Worm (Caenorhabditis elegans): ENCODE results near the gene math-42.

math-42 gene

ce11 chrII:2130770-2131169 is 31.0 kb downstream of the math-42 start, which contains the start of gene sdz-28:
TSS of gene sdz-28 (plus strand) at chrII:2131070.
- no peak for TF ChIP-seq ets-7 (tag; optimal IDR thresholded peaks at IDR 0.05)
- no peak for TF ChIP-seq hnd-1 (tag; optimal IDR thresholded peaks at IDR 0.05)
- no peak for TF ChIP-seq aly-1 (tag; optimal IDR thresholded peaks at IDR 0.05)
- no peak for TF ChIP-seq tbx-37 (GFP tag; conservative IDR thresholded peaks at IDR 0.05)
- TF ChIP-seq B0310.2 (tag; optimal IDR thresholded peaks at IDR 0.05): no peak
- TF ChIP-seq sea-1 (GFP tag; conservative IDR thresholded peaks at IDR 0.05): no peak
- no peak for TF ChIP-seq ceh-36 (tag; optimal IDR thresholded peaks at IDR 0.05)
- TF ChIP-seq hmbx-1 (tag; optimal IDR thresholded peaks at IDR 0.05): no peak
- TF ChIP-seq F13C5.2 (tag; optimal IDR thresholded peaks at IDR 0.05): no peak
- TF ChIP-seq tbx-11 (GFP tag; IDR thresholded peaks at IDR 0.05): no peak

ce11 chrII:2135604-2136003 is 35.9 kb downstream of the math-42 start, which contains the start of gene hpo-7:
TSS of gene hpo-7 (minus strand) at chrII:2135704.
- TF ChIP-seq scrt-1 (GFP tag; IDR thresholded peaks at IDR 0.05) (no peak), ceh-36 (tag; optimal IDR thresholded peaks at IDR 0.05) (no peak), tbx-11 (GFP tag; IDR thresholded peaks at IDR 0.05) (no peak)

- no peak for TF ChIP-seq B0310.2 (tag; optimal IDR thresholded peaks at IDR 0.05)
Observed at ce11 chrII:2137235-2137634, 37.5 kb downstream of the math-42 start, which contains the start of gene C40A11.4. TSS of gene C40A11.4 (plus strand) at chrII:2137422.

ce11 chrII:2138901-2139300 is 39.2 kb downstream of the math-42 start:
- TF ChIP-seq tbx-11 (GFP tag; IDR thresholded peaks at IDR 0.05): no peak
- no peak for TF ChIP-seq ceh-13 (GFP tag; optimal IDR thresholded peaks at IDR 0.05)
- no peak for TF ChIP-seq ceh-36 (tag; optimal IDR thresholded peaks at IDR 0.05)

ce11 chrII:2140817-2141216 is 41.1 kb downstream of the math-42 start, which contains the start of gene C40A11.3:
TSS of gene C40A11.3 (plus strand) at chrII:2141117.
- TF ChIP-seq sea-1 (GFP tag; conservative IDR thresholded peaks at IDR 0.05): no peak
- TF ChIP-seq ets-7 (tag; optimal IDR thresholded peaks at IDR 0.05): no peak
- TF ChIP-seq tbx-11 (GFP tag; IDR thresholded peaks at IDR 0.05): no peak
- no peak for TF ChIP-seq aly-1 (tag; optimal IDR thresholded peaks at IDR 0.05)
- TF ChIP-seq hmg-4 (GFP tag; optimal IDR thresholded peaks at IDR 0.05): no peak
- no peak for TF ChIP-seq ceh-13 (GFP tag; optimal IDR thresholded peaks at IDR 0.05)
- TF ChIP-seq ama-1 (optimal IDR thresholded peaks at IDR 0.05): no peak
- no peak for TF ChIP-seq hmbx-1 (tag; optimal IDR thresholded peaks at IDR 0.05)
- no peak for TF ChIP-seq ceh-36 (tag; optimal IDR thresholded peaks at IDR 0.05)
- TF ChIP-seq tbx-37 (GFP tag; conservative IDR thresholded peaks at IDR 0.05): no peak
- no peak for TF ChIP-seq flt-1 (GFP tag; IDR thresholded peaks at IDR 0.05)

ce11 chrII:2145566-2145965 is 45.8 kb downstream of the math-42 start, which contains the start of gene C40A11.6:
TSS of gene C40A11.6 (minus strand) at chrII:2145666.
- TF ChIP-seq scrt-1 (GFP tag; IDR thresholded peaks at IDR 0.05) (no peak), ama-1 (optimal IDR thresholded peaks at IDR 0.05) (no peak), hmbx-1 (tag; optimal IDR thresholded peaks at IDR 0.05) (no peak), ceh-13 (GFP tag; optimal IDR thresholded peaks at IDR 0.05) (no peak), tra-4 (tag; optimal IDR thresholded peaks at IDR 0.05) (no peak)

- TF ChIP-seq ceh-36 (tag; optimal IDR thresholded peaks at IDR 0.05): no peak
- TF ChIP-seq ceh-13 (GFP tag; optimal IDR thresholded peaks at IDR 0.05): no peak
- no peak for TF ChIP-seq hnd-1 (tag; optimal IDR thresholded peaks at IDR 0.05)
- no peak for TF ChIP-seq tra-4 (tag; optimal IDR thresholded peaks at IDR 0.05)
- no peak for TF ChIP-seq pes-1 (GFP tag; IDR thresholded peaks at IDR 0.05)
- no peak for TF ChIP-seq flt-1 (GFP tag; IDR thresholded peaks at IDR 0.05)
- TF ChIP-seq F13C5.2 (tag; optimal IDR thresholded peaks at IDR 0.05): no peak
- TF ChIP-seq hmbx-1 (tag; optimal IDR thresholded peaks at IDR 0.05): no peak
- no peak for TF ChIP-seq hmg-4 (GFP tag; optimal IDR thresholded peaks at IDR 0.05)
- no peak for TF ChIP-seq tbx-37 (GFP tag; conservative IDR thresholded peaks at IDR 0.05)
- no peak for TF ChIP-seq aly-1 (tag; optimal IDR thresholded peaks at IDR 0.05)
- no peak for TF ChIP-seq B0310.2 (tag; optimal IDR thresholded peaks at IDR 0.05)
- TF ChIP-seq ets-7 (tag; optimal IDR thresholded peaks at IDR 0.05): no peak
Observed at ce11 chrII:2146900-2147375, 47.2 kb downstream of the math-42 start, which contains the start of gene C40A11.2. TSS of gene C40A11.2 (plus strand) at chrII:2146950.

ce11 chrII:2150485-2150985 is 50.8 kb downstream of the math-42 start, which contains the start of the genes C40A11.7 and C40A11.8:
TSS of gene C40A11.7 (minus strand) at chrII:2150585.
TSS of gene C40A11.8 (minus strand) at chrII:2150935.
- TF ChIP-seq tra-4 (tag; optimal IDR thresholded peaks at IDR 0.05): no peak
- TF ChIP-seq hmbx-1 (tag; optimal IDR thresholded peaks at IDR 0.05): no peak
- TF ChIP-seq pes-1 (GFP tag; IDR thresholded peaks at IDR 0.05): no peak
- no peak for TF ChIP-seq sea-1 (GFP tag; conservative IDR thresholded peaks at IDR 0.05)
- TF ChIP-seq hmg-4 (GFP tag; optimal IDR thresholded peaks at IDR 0.05): no peak
- TF ChIP-seq scrt-1 (GFP tag; IDR thresholded peaks at IDR 0.05): no peak
- TF ChIP-seq ama-1 (optimal IDR thresholded peaks at IDR 0.05): no peak
- TF ChIP-seq hnd-1 (tag; optimal IDR thresholded peaks at IDR 0.05): no peak
- TF ChIP-seq F13C5.2 (tag; optimal IDR thresholded peaks at IDR 0.05): no peak
- no peak for TF ChIP-seq ets-7 (tag; optimal IDR thresholded peaks at IDR 0.05)
- TF ChIP-seq aly-1 (tag; optimal IDR thresholded peaks at IDR 0.05): no peak
- no peak for TF ChIP-seq ceh-13 (GFP tag; optimal IDR thresholded peaks at IDR 0.05)
- TF ChIP-seq B0310.2 (tag; optimal IDR thresholded peaks at IDR 0.05): no peak
- no peak for TF ChIP-seq tbx-11 (GFP tag; IDR thresholded peaks at IDR 0.05)
- TF ChIP-seq flt-1 (GFP tag; IDR thresholded peaks at IDR 0.05): no peak

Data from whole organism, early embryonic.